Fruit fly (Drosophila melanogaster) whole organism, embryonic: ENCODE data around the gene CG42674.
A peak's percentile ranks its signal among the peaks of the same experiment; 100 is the strongest.

Experiments used
- Aef1 ChIP-seq: fragments of 200-800 bp; sonication (Bioruptor generic); IDR thresholded peaks from 3 replicates; pipeline ENCODE4 v1.3.6; 2022; ENCODE audit warnings: missing biosample characterization, missing genetic modification characterization
- CG10543 ChIP-seq: fragments of 200-800 bp; sonication (Bioruptor generic); optimal IDR thresholded peaks from 3 replicates; lab custom pipeline; 2017; ENCODE audit warnings: missing biosample characterization, mild to moderate bottlenecking, missing genetic modification characterization, moderate library complexity
- CG12104 ChIP-seq: fragments of 200-800 bp; sonication (Bioruptor generic); optimal IDR thresholded peaks from 3 replicates; lab custom pipeline; 2016; ENCODE audit warnings: missing biosample characterization, missing genetic modification characterization
- CG13123 ChIP-seq: fragments of 200-800 bp; sonication (Bioruptor generic); optimal IDR thresholded peaks from 2 replicates; lab custom pipeline; 2016; ENCODE audit warnings: missing biosample characterization, missing genetic modification characterization
- CG13775 ChIP-seq: fragments of 200-800 bp; sonication (Bioruptor generic); optimal IDR thresholded peaks from 3 replicates; lab custom pipeline; 2017; ENCODE audit warnings: missing biosample characterization, mild to moderate bottlenecking, missing genetic modification characterization
- CG15601 ChIP-seq: fragments of 200-800 bp; sonication (Bioruptor generic); optimal IDR thresholded peaks from 3 replicates; lab custom pipeline; 2019; ENCODE audit warnings: missing biosample characterization, mild to moderate bottlenecking, missing genetic modification characterization, moderate library complexity
- CG17385 ChIP-seq: fragments of 200-800 bp; sonication (Bioruptor generic); optimal IDR thresholded peaks from 3 replicates; lab custom pipeline; 2018; ENCODE audit warnings: missing biosample characterization, mild to moderate bottlenecking, missing genetic modification characterization
- CG18476 ChIP-seq: fragments of 200-800 bp; sonication (Bioruptor generic); optimal IDR thresholded peaks from 2 replicates; lab custom pipeline; 2016; ENCODE audit warnings: missing biosample characterization, mild to moderate bottlenecking, missing genetic modification characterization
- CG18619 ChIP-seq: fragments of 200-800 bp; sonication (Bioruptor generic); optimal IDR thresholded peaks from 3 replicates; lab custom pipeline; 2017; ENCODE audit warnings: missing biosample characterization, mild to moderate bottlenecking, missing genetic modification characterization
- CG30020 ChIP-seq: fragments of 200-800 bp; optimal IDR thresholded peaks from 2 replicates; lab custom pipeline; 2019; ENCODE audit warnings: missing biosample characterization, mild to moderate bottlenecking, missing genetic modification characterization, moderate library complexity
- CG3163 ChIP-seq: fragments of 200-800 bp; sonication (Bioruptor generic); optimal IDR thresholded peaks from 3 replicates; lab custom pipeline; 2016; ENCODE audit warnings: missing biosample characterization, missing genetic modification characterization
- CG32772 ChIP-seq: fragments of 200-800 bp; sonication (Bioruptor generic); IDR thresholded peaks from 2 replicates; pipeline ENCODE4 v1.3.6; 2022; ENCODE audit warnings: missing biosample characterization, missing genetic modification characterization
- CG3281 ChIP-seq: fragments of 200-800 bp; sonication (Bioruptor generic); optimal IDR thresholded peaks from 3 replicates; lab custom pipeline; 2017; ENCODE audit warnings: missing biosample characterization, mild to moderate bottlenecking, missing genetic modification characterization
- CG34422 ChIP-seq: fragments of 200-800 bp; sonication (Bioruptor generic); IDR thresholded peaks from 3 replicates; pipeline ENCODE4 v1.3.6; 2022; ENCODE audit warnings: missing biosample characterization, missing genetic modification characterization
- CG5245 ChIP-seq: fragments of 200-800 bp; sonication (Bioruptor generic); optimal IDR thresholded peaks from 3 replicates; lab custom pipeline; 2016; ENCODE audit warnings: missing biosample characterization, missing genetic modification characterization
- CG7786 ChIP-seq: fragments of 200-800 bp; sonication (Bioruptor generic); optimal IDR thresholded peaks from 2 replicates; lab custom pipeline; 2016; ENCODE audit warnings: missing biosample characterization, missing genetic modification characterization
- CG7987 ChIP-seq: fragments of 200-800 bp; sonication (Bioruptor generic); optimal IDR thresholded peaks from 2 replicates; lab custom pipeline; 2018; ENCODE audit warnings: missing biosample characterization, mild to moderate bottlenecking, missing genetic modification characterization, moderate library complexity
- CG8089 ChIP-seq: fragments of 200-800 bp; sonication (Bioruptor generic); optimal IDR thresholded peaks from 3 replicates; lab custom pipeline; 2016; ENCODE audit warnings: missing biosample characterization, missing genetic modification characterization
- CG8388 ChIP-seq: fragments of 200-800 bp; sonication (Bioruptor generic); optimal IDR thresholded peaks from 2 replicates; lab custom pipeline; 2019; ENCODE audit warnings: missing biosample characterization, mild to moderate bottlenecking, missing genetic modification characterization, moderate library complexity
- Chrac-16 ChIP-seq: fragments of 200-800 bp; sonication (Bioruptor generic); optimal IDR thresholded peaks from 3 replicates; lab custom pipeline; 2016; ENCODE audit warnings: missing biosample characterization, missing genetic modification characterization
- D ChIP-seq, 2 experiments: fragments of 200-800 bp in 1 of 2; fragments of >200 bp in 1 of 2; sonication (Bioruptor generic) in 1 of 2; optimal IDR thresholded peaks; 2 replicates in 1 of 2; 3 replicates in 1 of 2; lab custom pipeline; 2017; ENCODE audit warnings: mild to moderate bottlenecking in 1 of 2, missing biosample characterization in 1 of 2, missing genetic modification characterization in 1 of 2, missing genetic modification reagents in 1 of 2
- Ets65A ChIP-seq: fragments of 200-800 bp; sonication (Bioruptor generic); peaks from one replicate; lab custom pipeline; 2016; ENCODE audit warnings: missing biosample characterization, missing genetic modification characterization
- HLH54F ChIP-seq: fragments of 200-800 bp; sonication (Bioruptor generic); optimal IDR thresholded peaks from 3 replicates; lab custom pipeline; 2016; ENCODE audit warnings: missing biosample characterization, missing genetic modification characterization
- Hey ChIP-seq: fragments of 200-800 bp; sonication (Bioruptor generic); optimal IDR thresholded peaks from 3 replicates; lab custom pipeline; 2018; ENCODE audit warnings: missing biosample characterization, mild to moderate bottlenecking, missing genetic modification characterization
- Hmr ChIP-seq: fragments of 200-800 bp; sonication (Bioruptor generic); optimal IDR thresholded peaks from 3 replicates; lab custom pipeline; 2017; ENCODE audit warnings: mild to moderate bottlenecking, missing biosample characterization, missing genetic modification reagents, missing genetic modification characterization
- Hr3 ChIP-seq: fragments of 200-800 bp; sonication (Bioruptor generic); optimal IDR thresholded peaks from 3 replicates; lab custom pipeline; 2016; ENCODE audit warnings: missing biosample characterization, missing genetic modification characterization
- NC2β ChIP-seq: fragments of 200-800 bp; sonication (Bioruptor generic); optimal IDR thresholded peaks from 2 replicates; lab custom pipeline; 2016; ENCODE audit warnings: missing biosample characterization, missing genetic modification characterization
- NfI ChIP-seq: fragments of 200-800 bp; sonication (Bioruptor generic); optimal IDR thresholded peaks from 3 replicates; lab custom pipeline; 2018; ENCODE audit warnings: missing biosample characterization, mild to moderate bottlenecking, missing genetic modification characterization, moderate library complexity
- Oaz ChIP-seq: fragments of 200-800 bp; sonication (Bioruptor generic); IDR thresholded peaks from 2 replicates; pipeline ENCODE4 v1.3.6; 2022; ENCODE audit warnings: missing biosample characterization, missing genetic modification characterization
- Optix ChIP-seq: fragments of 200-800 bp; sonication (Bioruptor generic); IDR thresholded peaks from 3 replicates; pipeline ENCODE4 v1.3.6; 2022; ENCODE audit warnings: missing biosample characterization, missing genetic modification characterization
- Sry-δ ChIP-seq: fragments of 200-800 bp; sonication (Bioruptor generic); optimal IDR thresholded peaks from 2 replicates; lab custom pipeline; 2016; ENCODE audit warnings: missing biosample characterization, missing genetic modification characterization
- al ChIP-seq: fragments of 200-800 bp; sonication (Bioruptor generic); IDR thresholded peaks from 2 replicates; pipeline ENCODE4 v1.3.6; 2022; ENCODE audit warnings: missing biosample characterization, missing genetic modification characterization
- ato ChIP-seq: fragments of 200-800 bp; sonication (Bioruptor generic); IDR thresholded peaks from 2 replicates; pipeline ENCODE4 v1.3.6; 2022; ENCODE audit warnings: missing biosample characterization, missing genetic modification characterization; ENCODE audit not compliant: partially characterized antibody
- bbx ChIP-seq: fragments of 200-800 bp; sonication (Bioruptor generic); IDR thresholded peaks from 2 replicates; pipeline ENCODE4 v1.3.6; 2022; ENCODE audit warnings: missing biosample characterization, missing genetic modification characterization; ENCODE audit not compliant: partially characterized antibody
- bigmax ChIP-seq: fragments of 200-800 bp; sonication (Bioruptor generic); optimal IDR thresholded peaks from 2 replicates; lab custom pipeline; 2018; ENCODE audit warnings: missing biosample characterization, mild to moderate bottlenecking, missing genetic modification characterization
- caup ChIP-seq: fragments of 200-800 bp; sonication (Bioruptor generic); optimal IDR thresholded peaks from 3 replicates; lab custom pipeline; 2017; ENCODE audit warnings: missing biosample characterization, mild to moderate bottlenecking, missing genetic modification characterization, moderate library complexity; ENCODE audit not compliant: severe bottlenecking
- chm ChIP-seq: fragments of 200-800 bp; sonication (Bioruptor generic); IDR thresholded peaks from 2 replicates; pipeline ENCODE4 v1.3.6; 2022; ENCODE audit warnings: missing biosample characterization, missing genetic modification characterization
- cwo ChIP-seq: fragments of 200-800 bp; sonication (Bioruptor generic); optimal IDR thresholded peaks from 3 replicates; lab custom pipeline; 2017; ENCODE audit warnings: missing biosample characterization, missing genetic modification characterization, mild to moderate bottlenecking, moderate library complexity, missing genetic modification reagents
- dmrt11E ChIP-seq: fragments of 200-800 bp; sonication (Bioruptor generic); optimal IDR thresholded peaks from 3 replicates; lab custom pipeline; 2018; ENCODE audit warnings: missing biosample characterization, mild to moderate bottlenecking, missing genetic modification characterization, moderate library complexity
- gcm ChIP-seq: fragments of 200-800 bp; sonication (Bioruptor generic); optimal IDR thresholded peaks from 2 replicates; lab custom pipeline; 2019; ENCODE audit warnings: missing biosample characterization, mild to moderate bottlenecking, missing genetic modification characterization, moderate library complexity
- gem ChIP-seq: fragments of 200-800 bp; sonication (Bioruptor generic); optimal IDR thresholded peaks from 2 replicates; lab custom pipeline; 2019; ENCODE audit warnings: missing biosample characterization, mild to moderate bottlenecking, missing genetic modification characterization, moderate library complexity
- ind ChIP-seq: fragments of 200-800 bp; sonication (Bioruptor generic); optimal IDR thresholded peaks from 3 replicates; lab custom pipeline; 2016; ENCODE audit warnings: missing biosample characterization, missing genetic modification characterization
- kni ChIP-seq: fragments of 200-800 bp; sonication (Bioruptor generic); optimal IDR thresholded peaks from 3 replicates; lab custom pipeline; 2017; ENCODE audit warnings: mild to moderate bottlenecking, missing biosample characterization, missing genetic modification reagents, missing genetic modification characterization
- nerfin-2 ChIP-seq: fragments of 200-800 bp; sonication (Bioruptor generic); IDR thresholded peaks from 2 replicates; pipeline ENCODE4 v1.3.6; 2022; ENCODE audit warnings: missing biosample characterization, missing genetic modification characterization; ENCODE audit not compliant: partially characterized antibody
- pan ChIP-seq, 4 experiments: fragments of >200 bp in 3 of 4; fragments of 200-800 bp in 1 of 4; sonication (Bioruptor generic) in 1 of 4; optimal IDR thresholded peaks in 3 of 4; IDR thresholded peaks in 1 of 4; 2 replicates each; pipeline versions ENCODE4 v1.3.6 to Lab custom; 2017 to 2022; ENCODE audit warnings: missing biosample characterization in 2 of 4, missing genetic modification characterization in 2 of 4, mixed read lengths in 1 of 4
- ro ChIP-seq: fragments of 200-800 bp; sonication (Bioruptor generic); IDR thresholded peaks from 2 replicates; pipeline ENCODE4 v1.3.6; 2022; ENCODE audit warnings: missing biosample characterization, missing genetic modification characterization
- sens ChIP-seq: fragments of 200-800 bp; sonication (Bioruptor generic); peaks from one replicate; lab custom pipeline; 2016; ENCODE audit warnings: missing biosample characterization, missing genetic modification characterization
- shn ChIP-seq: fragments of 200-800 bp; sonication (Bioruptor generic); optimal IDR thresholded peaks from 3 replicates; lab custom pipeline; 2016; ENCODE audit warnings: missing biosample characterization, missing genetic modification characterization

CG42674 gene

DNA sequence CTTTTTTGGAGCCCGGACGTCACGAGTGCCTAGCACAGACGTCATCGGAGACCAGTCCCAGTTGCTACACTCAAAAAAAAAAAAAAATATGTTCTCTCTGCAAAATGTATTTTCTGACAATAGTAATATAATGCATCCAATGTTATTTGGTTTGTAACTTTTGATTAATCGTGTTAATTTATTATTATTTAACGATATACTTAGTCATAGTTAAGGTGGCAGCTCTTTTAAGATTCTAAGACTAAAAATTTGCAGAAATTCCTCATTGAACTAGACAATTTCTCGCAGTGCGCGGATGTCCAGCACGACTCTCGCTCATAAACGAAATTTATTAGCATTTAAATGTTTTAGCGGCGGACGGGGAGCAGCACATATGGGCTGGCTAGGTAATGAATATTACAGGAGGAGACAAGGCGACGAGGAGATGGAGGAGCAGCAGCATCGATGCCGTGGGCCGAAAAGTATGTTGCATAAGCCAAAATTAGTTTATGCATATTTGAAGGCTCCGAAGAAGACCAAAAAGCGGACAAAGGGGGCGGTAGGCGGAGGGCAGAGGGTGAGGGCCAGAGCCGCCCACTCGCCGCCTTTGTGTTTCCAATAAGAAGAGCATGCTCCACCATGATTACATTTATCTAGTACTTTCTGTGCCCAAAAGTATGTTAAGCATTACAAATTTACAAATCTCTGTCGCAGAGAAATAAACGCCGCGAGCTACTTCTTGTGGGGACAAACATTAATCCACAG lies 14.6 kb downstream of the CG42674 start (continued):
- TF ChIP-seq gcm (no peak), Hey (no peak), CG3163 (GFP tag; lab: Kevin White, UChicago) (no peak), ro (no peak), sens (peak; percentile 91), Hmr (GFP tag; lab: Kevin White, UChicago) (peak; percentile 39), CG7987 (GFP tag; lab: Kevin White, UChicago) (no peak), kni (GFP tag; lab: Kevin White, UChicago) (no peak), HLH54F (GFP tag; lab: Kevin White, UChicago) (peak; percentile 28), D (optimal IDR thresholded peaks at IDR 0.05; lab: Kevin White, UChicago) (no peak), D (GFP tag; optimal IDR thresholded peaks at IDR 0.05; lab: Kevin White, UChicago) (peak; percentile 8), pan (optimal IDR thresholded peaks at IDR 0.05; lab: Kevin White, UChicago) (no peak), pan (GFP tag; optimal IDR thresholded peaks at IDR 0.05 in 1 of 2, IDR thresholded peaks at IDR 0.05 in 1 of 2) (peak in 1 of 2 experiments; percentile 55), NC2β (GFP tag; lab: Kevin White, UChicago) (peak; percentile 11), ind (GFP tag; lab: Kevin White, UChicago) (peak; percentile 50), CG8089 (GFP tag; lab: Kevin White, UChicago) (peak; percentile 13), gem (tag; lab: Kevin White, UChicago) (peak; percentile 75), CG18476 (GFP tag; lab: Kevin White, UChicago) (peak; percentile 32), ato (GFP tag; lab: Robert Waterston, UW) (no peak), CG34422 (0 out of 3 replicates have a peak, but pooled peaks have one; percentile 16), nerfin-2 (GFP tag; lab: Robert Waterston, UW) (no peak), bbx (GFP tag; lab: Robert Waterston, UW) (no peak), CG7786 (GFP tag; lab: Kevin White, UChicago) (peak; percentile 30), CG3281 (GFP tag; lab: Kevin White, UChicago) (peak; percentile 59), CG17385 (GFP tag; lab: Kevin White, UChicago) (peak; percentile 48), Oaz (GFP tag; lab: Robert Waterston, UW) (no peak), cwo (GFP tag; lab: Kevin White, UChicago) (peak; percentile 59), CG18619 (GFP tag; lab: Kevin White, UChicago) (peak; percentile 42), Ets65A (peak; percentile 60), Optix (GFP tag; lab: Robert Waterston, UW) (no peak), CG13775 (GFP tag; lab: Kevin White, UChicago) (peak; percentile 52), Sry-δ (GFP tag; lab: Kevin White, UChicago) (peak; percentile 7), caup (GFP tag; lab: Kevin White, UChicago) (peak; percentile 27), Hr3 (GFP tag; lab: Kevin White, UChicago) (peak; percentile 52), CG10543 (GFP tag; lab: Kevin White, UChicago) (peak; percentile 3), chm (no peak), al (GFP tag; lab: Robert Waterston, UW) (peak; percentile 51), CG5245 (GFP tag; lab: Kevin White, UChicago) (peak; percentile 1), CG12104 (GFP tag; lab: Kevin White, UChicago) (peak; percentile 48), shn (no peak), dmrt11E (peak; percentile 42), Chrac-16 (GFP tag; lab: Kevin White, UChicago) (peak; percentile 46), CG13123 (GFP tag; lab: Kevin White, UChicago) (peak; percentile 6), CG32772 (GFP tag; lab: Robert Waterston, UW) (peak; percentile 36; the same call in 1 of the 2 replicates), NfI (GFP tag; lab: Kevin White, UChicago) (peak; percentile 52), Aef1 (peak; percentile 43; the same call in 2 of the 3 replicates), CG15601 (no peak), bigmax (GFP tag; lab: Kevin White, UChicago) (no peak), CG8388 (GFP tag; lab: Kevin White, UChicago) (peak; percentile 25), CG30020 (tag; lab: Kevin White, UChicago) (no peak)
